Worm (Caenorhabditis elegans) whole organism, mixed stage, embryonic: ENCODE measurements around the gene nas-9.

Experiments used
- blmp-1 ChIP-seq: fragments of 150-350 bp; optimal IDR thresholded peaks from 2 replicates; lab custom pipeline; 2014; ENCODE audit warnings: missing biosample characterization, missing genetic modification characterization
- elt-1 ChIP-seq: sonication (generic microtip); optimal IDR thresholded peaks from 2 replicates; lab custom pipeline; 2017; ENCODE audit warnings: missing genetic modification characterization, mild to moderate bottlenecking, missing compliant biosample characterization, antibody characterized with exemption, moderate library complexity, borderline replicate concordance; ENCODE audit not compliant: insufficient read depth
- elt-3 ChIP-seq: fragments of 150-350 bp; optimal IDR thresholded peaks from 2 replicates; lab custom pipeline; 2014; ENCODE audit warnings: missing biosample characterization, missing genetic modification characterization
- ham-2 ChIP-seq: fragments of 200-800 bp; sonication (Bioruptor generic); optimal IDR thresholded peaks from 2 replicates; lab custom pipeline; 2018; ENCODE audit warnings: mild to moderate bottlenecking, missing genetic modification characterization, missing compliant biosample characterization
- lin-32 ChIP-seq: fragments of 200-800 bp; sonication (Bioruptor generic); optimal IDR thresholded peaks from 2 replicates; lab custom pipeline; 2018; ENCODE audit warnings: mild to moderate bottlenecking, missing genetic modification characterization, missing compliant biosample characterization
- lsy-2 ChIP-seq: fragments of 150-350 bp; optimal IDR thresholded peaks from 2 replicates; lab custom pipeline; 2014; ENCODE audit warnings: missing biosample characterization, missing genetic modification characterization
- mep-1 ChIP-seq: fragments of 150-350 bp; optimal IDR thresholded peaks from 2 replicates; lab custom pipeline; 2017; ENCODE audit warnings: missing biosample characterization, missing genetic modification reagents, missing genetic modification characterization, inconsistent platforms
- nhr-28 ChIP-seq: fragments of 150-350 bp; optimal IDR thresholded peaks from 2 replicates; lab custom pipeline; 2014; ENCODE audit warnings: missing biosample characterization, missing genetic modification characterization
- pha-4 ChIP-seq: fragments of 150-350 bp; optimal IDR thresholded peaks from 2 replicates; lab custom pipeline; 2018; ENCODE audit warnings: missing biosample characterization, missing genetic modification reagents, missing genetic modification characterization
- unc-39 ChIP-seq: fragments of 150-350 bp; optimal IDR thresholded peaks from 2 replicates; lab custom pipeline; 2014; ENCODE audit warnings: missing biosample characterization, missing genetic modification characterization
- unc-62 ChIP-seq: fragments of 150-350 bp; optimal IDR thresholded peaks from 2 replicates; lab custom pipeline; 2014; ENCODE audit warnings: missing biosample characterization, missing genetic modification reagents, missing genetic modification characterization

DNA sequence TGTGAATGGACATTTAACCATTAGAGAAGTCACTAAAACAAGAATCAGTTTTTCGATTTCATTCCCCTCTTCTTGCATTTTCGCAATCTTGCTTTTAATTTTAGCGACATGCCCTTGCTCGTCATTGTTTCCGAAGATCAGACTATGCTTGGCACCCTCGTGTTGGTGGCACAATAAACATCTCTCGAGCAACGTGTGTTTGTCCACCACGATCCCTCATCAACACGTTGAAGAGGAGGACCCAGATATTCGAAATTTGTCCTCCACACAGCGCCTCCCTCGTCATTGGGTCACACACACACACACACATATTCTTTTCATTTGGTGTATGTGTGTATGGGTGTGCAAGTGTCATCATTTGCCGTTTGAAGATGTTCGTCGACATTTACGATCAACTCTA, 25.6 kb upstream of the nas-9 start, which contains the start of gene srd-32:
- no peak for TF ChIP-seq unc-39 (tag; lab: Kevin White, UChicago)
- no peak for TF ChIP-seq elt-3 (tag; lab: Kevin White, UChicago)
- TF ChIP-seq lsy-2 (tag; lab: Kevin White, UChicago), result no peak
- TF ChIP-seq pha-4 (tag; lab: Kevin White, UChicago), result no peak
- no peak for TF ChIP-seq lin-32 (GFP tag; lab: Kevin White, UChicago)
- TF ChIP-seq nhr-28, result no peak
- TF ChIP-seq elt-1 (tag; lab: Kevin White, UChicago), result no peak
- no peak for TF ChIP-seq unc-62 (GFP tag; lab: Kevin White, UChicago)
- no peak for TF ChIP-seq ham-2 (GFP tag; lab: Kevin White, UChicago)
- TF ChIP-seq mep-1 (tag; lab: Kevin White, UChicago), result no peak
- no peak for TF ChIP-seq blmp-1 (tag; lab: Kevin White, UChicago)
